Worm (Caenorhabditis elegans) whole organism, early embryonic: ENCODE measurements around the gene swt-7.

ENCODE experiments used
- F13C5.2 ChIP-seq: sonication (generic microtip); optimal IDR thresholded peaks from 2 replicates; lab custom pipeline; 2017; ENCODE audit warnings: mild to moderate bottlenecking, missing genetic modification characterization, inconsistent platforms, missing compliant biosample characterization
- aly-1 ChIP-seq: sonication (generic microtip); optimal IDR thresholded peaks from 2 replicates; lab custom pipeline; 2016; ENCODE audit warnings: missing genetic modification characterization, missing compliant biosample characterization
- ama-1 ChIP-seq: fragments of 150-350 bp; optimal IDR thresholded peaks from 2 replicates; lab custom pipeline; 2014
- ceh-13 ChIP-seq: fragments of 200-800 bp; sonication (Bioruptor generic); optimal IDR thresholded peaks from 2 replicates; lab custom pipeline; 2018; ENCODE audit warnings: mild to moderate bottlenecking, missing genetic modification characterization, missing compliant biosample characterization
- ceh-36 ChIP-seq: sonication (generic microtip); optimal IDR thresholded peaks from 2 replicates; lab custom pipeline; 2016; ENCODE audit warnings: missing genetic modification characterization, inconsistent platforms, missing compliant biosample characterization
- flt-1 ChIP-seq: fragments of 200-800 bp; sonication (Bioruptor generic); IDR thresholded peaks from 2 replicates; pipeline ENCODE4 v1.3.6; 2022; ENCODE audit warnings: missing genetic modification characterization, missing compliant biosample characterization
- hmg-4 ChIP-seq: fragments of 200-800 bp; sonication (Bioruptor generic); optimal IDR thresholded peaks from 2 replicates; lab custom pipeline; 2018; ENCODE audit warnings: mild to moderate bottlenecking, missing genetic modification characterization, missing compliant biosample characterization
- hnd-1 ChIP-seq: sonication (generic microtip); optimal IDR thresholded peaks from 2 replicates; lab custom pipeline; 2016; ENCODE audit warnings: missing genetic modification characterization, missing compliant biosample characterization
- pes-1 ChIP-seq: fragments of 200-800 bp; sonication (Bioruptor generic); IDR thresholded peaks from 2 replicates; pipeline ENCODE4 v1.3.6; 2022; ENCODE audit warnings: missing genetic modification reagents, missing genetic modification characterization, missing compliant biosample characterization
- scrt-1 ChIP-seq: fragments of 200-800 bp; sonication (Bioruptor generic); IDR thresholded peaks from 2 replicates; pipeline ENCODE4 v1.3.6; 2022; ENCODE audit warnings: missing genetic modification characterization, missing compliant biosample characterization
- sea-1 ChIP-seq: fragments of 200-800 bp; sonication (Bioruptor generic); conservative IDR thresholded peaks from 2 replicates; pipeline ENCODE4 v1.3.6; 2022; ENCODE audit warnings: missing genetic modification characterization, missing compliant biosample characterization
- tbx-11 ChIP-seq: fragments of 200-800 bp; sonication (Bioruptor generic); IDR thresholded peaks from 2 replicates; pipeline ENCODE4 v1.3.6; 2022; ENCODE audit warnings: missing genetic modification characterization, missing compliant biosample characterization
- tbx-37 ChIP-seq: fragments of 200-800 bp; sonication (Bioruptor generic); conservative IDR thresholded peaks from 2 replicates; pipeline ENCODE4 v1.3.6; 2022; ENCODE audit warnings: missing genetic modification reagents, missing genetic modification characterization, missing compliant biosample characterization
- tra-4 ChIP-seq: sonication (generic microtip); optimal IDR thresholded peaks from 2 replicates; lab custom pipeline; 2017; ENCODE audit warnings: missing genetic modification characterization, missing compliant biosample characterization

- no peak for TF ChIP-seq ama-1 (lab: Kevin White, UChicago)
- no peak for TF ChIP-seq scrt-1 (GFP tag; lab: Robert Waterston, UW)
- peak; percentile 12 for TF ChIP-seq F13C5.2 (tag; lab: Kevin White, UChicago)
- no peak for TF ChIP-seq sea-1
- no peak for TF ChIP-seq hnd-1 (tag; lab: Kevin White, UChicago)
- no peak for TF ChIP-seq tbx-37 (GFP tag; lab: Robert Waterston, UW)
- TF ChIP-seq ceh-13 = no peak
- no peak for TF ChIP-seq hmg-4
- no peak for TF ChIP-seq pes-1 (GFP tag; lab: Robert Waterston, UW)
- no peak for TF ChIP-seq flt-1 (GFP tag; lab: Robert Waterston, UW)
- no peak for TF ChIP-seq aly-1
- TF ChIP-seq ceh-36 = no peak
- no peak for TF ChIP-seq tra-4 (tag; lab: Kevin White, UChicago)
- TF ChIP-seq tbx-11 (GFP tag; lab: Robert Waterston, UW) = no peak
These were observed 34.3 kb upstream of the swt-7 start, which contains the start of gene mlk-1 for ce11 chrV:5064761-5065421.
